Worm (Caenorhabditis elegans) whole organism, midembryonic: ENCODE data around the gene K09C4.9.

Source experiments
- T22C8.4 ChIP-seq: fragments of 200-800 bp; sonication (Bioruptor generic); IDR thresholded peaks from 2 replicates; pipeline ENCODE4 v1.3.6; 2022; ENCODE audit warnings: missing genetic modification characterization, missing compliant biosample characterization
- klf-2 ChIP-seq: fragments of 200-800 bp; sonication (Bioruptor generic); conservative IDR thresholded peaks from 2 replicates; pipeline ENCODE4 v1.3.6; 2022; ENCODE audit warnings: missing genetic modification reagents, missing genetic modification characterization, missing compliant biosample characterization
- med-1 ChIP-seq: sonication (generic microtip); optimal IDR thresholded peaks from 2 replicates; lab custom pipeline; 2017; ENCODE audit warnings: missing genetic modification characterization, mild to moderate bottlenecking, missing compliant biosample characterization, antibody characterized with exemption, missing genetic modification reagents; ENCODE audit not compliant: insufficient read depth
- ref-1 ChIP-seq: fragments of 200-800 bp; sonication (Bioruptor generic); conservative IDR thresholded peaks from 2 replicates; pipeline ENCODE4 v1.3.6; 2022; ENCODE audit warnings: missing genetic modification reagents, missing genetic modification characterization, missing compliant biosample characterization
- ztf-23 ChIP-seq: fragments of 200-800 bp; sonication (Bioruptor generic); IDR thresholded peaks from 2 replicates; pipeline ENCODE4 v1.3.6; 2022; ENCODE audit warnings: missing genetic modification reagents, missing genetic modification characterization, missing compliant biosample characterization
- ztf-29 ChIP-seq: fragments of 200-800 bp; sonication (Bioruptor generic); IDR thresholded peaks from 2 replicates; pipeline ENCODE4 v1.3.6; 2022; ENCODE audit warnings: missing genetic modification reagents, missing genetic modification characterization, missing compliant biosample characterization

DNA sequence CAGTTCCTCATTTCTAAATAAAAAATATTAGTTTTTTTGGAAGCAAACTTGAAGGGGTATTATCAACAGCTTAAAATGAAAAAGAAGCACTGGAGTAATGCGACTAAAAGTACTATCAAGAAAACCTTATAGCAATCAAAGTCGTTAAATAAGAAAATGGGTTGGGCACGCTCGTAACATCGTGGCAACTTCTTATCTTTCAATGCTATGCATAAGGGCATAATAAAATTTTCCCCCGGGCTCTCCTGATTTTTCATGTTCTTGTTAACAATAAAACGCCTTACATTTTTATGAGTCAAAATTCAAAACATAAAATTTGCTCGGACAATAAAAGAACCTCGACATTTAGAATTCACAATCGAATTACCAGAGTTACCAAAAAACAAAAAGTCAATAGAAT lies 28.0 kb downstream of the K09C4.9 start, which contains the start of gene irg-7:
- no peak for TF ChIP-seq ref-1
- TF ChIP-seq med-1: no peak
- no peak for TF ChIP-seq klf-2
- no peak for TF ChIP-seq ztf-23 (GFP tag; lab: Robert Waterston, UW)
- TF ChIP-seq ztf-29 (GFP tag; lab: Robert Waterston, UW): no peak
- no peak for TF ChIP-seq T22C8.4 (GFP tag; lab: Robert Waterston, UW)
